Worm (Caenorhabditis elegans): ENCODE results near the gene Y54G2A.10.

The Y54G2A.10 gene

DNA sequence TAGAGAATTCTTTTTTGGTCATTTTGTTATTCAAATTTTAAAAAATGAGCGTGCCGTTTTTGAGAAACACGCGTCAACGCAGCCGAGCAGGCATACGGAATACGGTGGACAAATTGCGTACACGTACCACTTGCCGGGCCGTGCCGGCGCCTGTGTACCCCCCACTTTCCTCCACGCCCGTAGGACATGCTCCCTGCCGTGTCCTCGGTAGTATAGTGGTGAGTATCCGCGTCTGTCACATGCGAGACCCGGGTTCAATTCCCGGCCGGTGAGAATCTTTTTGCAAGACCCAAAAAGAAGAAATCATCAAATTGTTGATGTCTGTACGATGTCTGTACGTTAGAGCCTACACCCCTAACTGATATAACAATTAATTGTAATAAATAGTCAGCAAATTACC, 8.7 kb downstream of the Y54G2A.10 start:
- TF ChIP-seq tra-4 (tag; optimal IDR thresholded peaks at IDR 0.05), result no peak
- no peak for TF ChIP-seq sea-1 (GFP tag; conservative IDR thresholded peaks at IDR 0.05)
- TF ChIP-seq ceh-36 (tag; optimal IDR thresholded peaks at IDR 0.05), result no peak
- TF ChIP-seq ama-1 (optimal IDR thresholded peaks at IDR 0.05), result no peak
- no peak for TF ChIP-seq hnd-1 (tag; optimal IDR thresholded peaks at IDR 0.05)
- TF ChIP-seq tbx-11 (GFP tag; IDR thresholded peaks at IDR 0.05), result no peak
- peak; percentile 42; the same call in 1 of the 2 replicates for TF ChIP-seq scrt-1 (GFP tag; IDR thresholded peaks at IDR 0.05)
- no peak for TF ChIP-seq B0310.2 (tag; optimal IDR thresholded peaks at IDR 0.05)
- TF ChIP-seq tbx-37 (GFP tag; conservative IDR thresholded peaks at IDR 0.05), result no peak
- 0 out of 2 replicates have a peak, but pooled peaks have one; percentile 22 for TF ChIP-seq pes-1 (GFP tag; IDR thresholded peaks at IDR 0.05)
- 0 out of 2 replicates have a peak, but pooled peaks have one; percentile 27 for TF ChIP-seq flt-1 (GFP tag; IDR thresholded peaks at IDR 0.05)
- TF ChIP-seq F13C5.2 (tag; optimal IDR thresholded peaks at IDR 0.05), result no peak
- TF ChIP-seq ets-7 (tag; optimal IDR thresholded peaks at IDR 0.05), result no peak
- no peak for TF ChIP-seq hmg-4 (GFP tag; optimal IDR thresholded peaks at IDR 0.05)

DNA sequence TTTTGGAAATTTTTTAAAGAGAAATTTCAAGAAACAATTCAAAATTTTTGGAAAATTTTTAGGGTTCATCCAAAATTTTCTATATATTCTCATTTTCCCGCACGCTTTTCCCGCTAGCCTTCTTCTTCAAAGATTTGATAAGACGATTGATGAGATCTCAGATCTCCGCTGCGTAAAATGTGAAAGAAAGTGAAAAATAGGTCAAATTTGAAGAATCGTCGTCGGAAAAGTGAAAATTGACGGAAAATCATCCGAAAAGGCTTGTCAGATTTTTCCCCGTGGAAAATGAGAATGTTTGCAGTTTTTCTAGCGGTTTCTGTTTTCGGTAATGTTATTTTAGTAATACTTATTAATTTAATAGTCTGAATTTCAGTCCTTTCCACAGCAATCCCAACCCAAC, 9.7 kb downstream of the Y54G2A.10 start, which contains the start of gene Y54G2A.76:
Gene Y54G2A.76, plus strand, starts transcription at position 203 of the 400 bp plus-strand sequence.
- no peak for TF ChIP-seq hnd-1 (tag; optimal IDR thresholded peaks at IDR 0.05)
- no peak for TF ChIP-seq tbx-37 (GFP tag; conservative IDR thresholded peaks at IDR 0.05)
- no peak for TF ChIP-seq F13C5.2 (tag; optimal IDR thresholded peaks at IDR 0.05)
- no peak for TF ChIP-seq tra-4 (tag; optimal IDR thresholded peaks at IDR 0.05)
- no peak for TF ChIP-seq flt-1 (GFP tag; IDR thresholded peaks at IDR 0.05)
- TF ChIP-seq hmbx-1 (tag; optimal IDR thresholded peaks at IDR 0.05), result no peak
- TF ChIP-seq scrt-1 (GFP tag; IDR thresholded peaks at IDR 0.05), result no peak
- no peak for TF ChIP-seq tbx-11 (GFP tag; IDR thresholded peaks at IDR 0.05)
- TF ChIP-seq ama-1 (optimal IDR thresholded peaks at IDR 0.05), result no peak
- no peak for TF ChIP-seq ceh-36 (tag; optimal IDR thresholded peaks at IDR 0.05)
- no peak for TF ChIP-seq ets-7 (tag; optimal IDR thresholded peaks at IDR 0.05)
- TF ChIP-seq aly-1 (tag; optimal IDR thresholded peaks at IDR 0.05), result no peak
- TF ChIP-seq pes-1 (GFP tag; IDR thresholded peaks at IDR 0.05), result no peak
- TF ChIP-seq ceh-13 (GFP tag; optimal IDR thresholded peaks at IDR 0.05), result no peak

DNA sequence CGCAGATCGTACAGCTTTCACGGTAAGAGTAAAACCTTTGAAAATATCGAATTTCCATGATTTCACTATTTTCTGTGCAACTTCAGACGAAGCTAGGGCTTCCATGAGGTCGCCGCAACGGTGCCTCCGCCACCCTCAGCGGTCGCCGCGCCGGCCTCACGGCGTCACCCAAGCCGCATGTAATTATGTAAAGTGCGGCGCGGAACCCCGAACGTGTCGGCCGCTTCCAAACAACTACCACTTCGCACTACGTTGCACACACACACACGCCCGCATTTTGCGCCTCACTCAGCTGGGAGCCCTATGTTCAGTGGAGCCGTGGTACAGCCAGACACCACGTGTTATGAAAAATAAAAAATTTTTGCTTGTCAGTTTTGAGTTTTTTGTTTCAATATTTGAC, 17.5 kb downstream of the Y54G2A.10 start:
- TF ChIP-seq pes-1 (GFP tag; IDR thresholded peaks at IDR 0.05), result no peak
- no peak for TF ChIP-seq hmg-4 (GFP tag; optimal IDR thresholded peaks at IDR 0.05)
- no peak for TF ChIP-seq hmbx-1 (tag; optimal IDR thresholded peaks at IDR 0.05)
- TF ChIP-seq tbx-11 (GFP tag; IDR thresholded peaks at IDR 0.05), result no peak
- TF ChIP-seq B0310.2 (tag; optimal IDR thresholded peaks at IDR 0.05), result no peak
- TF ChIP-seq flt-1 (GFP tag; IDR thresholded peaks at IDR 0.05), result no peak
- no peak for TF ChIP-seq scrt-1 (GFP tag; IDR thresholded peaks at IDR 0.05)

DNA sequence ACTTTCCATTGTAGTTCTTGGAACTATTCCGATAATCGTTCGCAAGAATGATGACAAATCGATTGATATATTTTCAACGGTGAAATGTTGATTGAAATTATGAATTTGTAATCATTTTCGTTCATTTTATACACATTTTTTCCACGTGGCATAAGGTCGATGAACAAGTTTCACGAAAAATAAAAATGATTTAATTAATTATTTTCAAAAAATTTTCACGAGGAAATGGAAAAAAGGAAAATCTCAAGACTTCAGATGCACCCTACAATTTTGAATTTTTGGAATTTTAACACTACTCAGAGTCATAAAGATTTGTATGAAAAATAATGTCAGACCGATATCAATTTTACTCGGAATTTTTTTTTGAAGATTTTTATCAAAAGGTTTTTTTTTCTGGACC, 20.1 kb downstream of the Y54G2A.10 start, which contains the start of gene Y54G2A.13:
Gene Y54G2A.13, minus strand, starts transcription at position 101 of the 400 bp plus-strand sequence.
- TF ChIP-seq pes-1 (GFP tag; IDR thresholded peaks at IDR 0.05) (no peak), hmg-4 (GFP tag; optimal IDR thresholded peaks at IDR 0.05) (no peak), scrt-1 (GFP tag; IDR thresholded peaks at IDR 0.05) (no peak), B0310.2 (tag; optimal IDR thresholded peaks at IDR 0.05) (no peak), F13C5.2 (tag; optimal IDR thresholded peaks at IDR 0.05) (no peak), sea-1 (GFP tag; conservative IDR thresholded peaks at IDR 0.05) (no peak), hmbx-1 (tag; optimal IDR thresholded peaks at IDR 0.05) (no peak), ets-7 (tag; optimal IDR thresholded peaks at IDR 0.05) (no peak), flt-1 (GFP tag; IDR thresholded peaks at IDR 0.05) (no peak), tbx-11 (GFP tag; IDR thresholded peaks at IDR 0.05) (no peak), ama-1 (optimal IDR thresholded peaks at IDR 0.05) (no peak), tbx-37 (GFP tag; conservative IDR thresholded peaks at IDR 0.05) (no peak), tra-4 (tag; optimal IDR thresholded peaks at IDR 0.05) (no peak)

DNA sequence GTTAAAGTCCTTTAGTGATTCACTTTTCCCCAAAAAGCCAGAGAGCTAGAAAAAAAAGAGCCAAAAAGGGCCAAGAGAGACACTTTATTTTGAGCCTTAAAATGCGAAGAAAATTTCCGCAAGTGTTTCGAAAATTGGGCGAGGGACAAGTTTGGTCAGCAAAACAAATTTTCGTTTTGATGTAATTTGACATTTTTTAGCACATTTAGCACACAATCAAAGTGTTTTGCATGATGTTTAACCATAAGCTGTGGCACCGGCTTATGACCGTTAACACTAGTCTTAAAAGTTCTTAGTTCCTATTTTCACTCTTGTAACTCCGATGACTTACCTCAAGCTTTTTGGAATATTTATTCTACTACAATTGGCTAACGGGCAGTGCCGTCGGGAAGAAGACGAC, 20.9 kb downstream of the Y54G2A.10 start, which contains the start of gene Y54G2A.37:
Gene Y54G2A.37, plus strand, starts transcription at position 301 of the 400 bp plus-strand sequence.
- no peak for TF ChIP-seq ceh-13 (GFP tag; optimal IDR thresholded peaks at IDR 0.05)

DNA sequence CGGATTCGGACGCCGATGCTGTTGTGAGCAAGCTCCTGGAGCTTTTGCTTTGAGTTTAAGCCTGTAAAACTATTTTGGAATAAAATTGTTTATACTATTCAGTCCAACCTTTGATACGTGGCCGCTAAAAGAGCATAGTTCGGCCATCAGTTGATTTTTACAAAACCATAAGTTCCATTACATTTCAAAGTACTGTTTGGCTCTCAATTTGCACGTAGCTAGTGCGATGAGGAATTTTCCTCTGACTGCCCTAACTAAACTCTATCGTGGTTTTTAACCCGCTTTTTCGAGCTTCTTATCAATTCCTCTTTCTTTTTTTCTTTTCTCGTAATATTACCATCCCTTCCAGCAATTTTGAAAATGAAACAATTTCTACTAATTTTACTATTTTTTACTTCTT, 24.0 kb downstream of the Y54G2A.10 start, which contains the start of gene clec-80:
Gene clec-80, plus strand, starts transcription at position 301 of the 400 bp plus-strand sequence.
- TF ChIP-seq aly-1 (tag; optimal IDR thresholded peaks at IDR 0.05), result no peak
- no peak for TF ChIP-seq hmbx-1 (tag; optimal IDR thresholded peaks at IDR 0.05)
- no peak for TF ChIP-seq ets-7 (tag; optimal IDR thresholded peaks at IDR 0.05)
- TF ChIP-seq flt-1 (GFP tag; IDR thresholded peaks at IDR 0.05), result no peak
- no peak for TF ChIP-seq F13C5.2 (tag; optimal IDR thresholded peaks at IDR 0.05)
- TF ChIP-seq ama-1 (optimal IDR thresholded peaks at IDR 0.05), result no peak
- TF ChIP-seq pes-1 (GFP tag; IDR thresholded peaks at IDR 0.05), result no peak
- no peak for TF ChIP-seq hnd-1 (tag; optimal IDR thresholded peaks at IDR 0.05)
- TF ChIP-seq ceh-13 (GFP tag; optimal IDR thresholded peaks at IDR 0.05), result no peak
- no peak for TF ChIP-seq tra-4 (tag; optimal IDR thresholded peaks at IDR 0.05)
- TF ChIP-seq ceh-36 (tag; optimal IDR thresholded peaks at IDR 0.05), result no peak
- TF ChIP-seq scrt-1 (GFP tag; IDR thresholded peaks at IDR 0.05), result no peak
- no peak for TF ChIP-seq hmg-4 (GFP tag; optimal IDR thresholded peaks at IDR 0.05)

DNA sequence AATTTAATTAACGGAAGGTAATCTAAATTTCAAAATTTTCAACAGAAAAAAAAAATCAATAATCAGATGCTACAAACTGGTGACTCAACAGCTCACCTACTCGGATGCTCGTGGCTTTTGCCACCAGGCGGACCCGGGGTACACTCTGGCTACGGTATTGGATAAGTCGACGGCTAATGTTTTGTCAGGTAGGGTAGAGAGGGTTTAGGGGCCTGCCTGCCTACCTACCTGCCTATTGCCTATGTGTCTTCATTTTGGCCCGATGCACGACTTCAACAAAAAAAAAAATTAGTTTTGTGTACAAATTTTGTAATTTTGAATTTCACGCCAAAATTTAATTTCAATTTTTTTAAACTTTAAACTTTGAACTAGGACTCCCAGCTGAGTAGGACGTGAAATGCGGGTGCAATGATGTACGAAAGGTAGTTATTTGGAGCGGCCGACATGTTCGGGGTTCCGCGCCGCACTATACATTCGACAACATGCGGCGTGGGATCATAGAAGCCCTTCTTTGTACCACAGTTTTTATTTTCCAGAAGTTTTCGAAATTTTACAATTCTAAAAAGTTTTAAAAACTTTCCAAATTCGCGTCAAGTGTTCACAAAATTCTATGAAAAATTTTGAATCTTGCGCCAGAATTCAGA, 26.1 kb downstream of the Y54G2A.10 start:
- TF ChIP-seq hmbx-1 (tag; optimal IDR thresholded peaks at IDR 0.05), result no peak

DNA sequence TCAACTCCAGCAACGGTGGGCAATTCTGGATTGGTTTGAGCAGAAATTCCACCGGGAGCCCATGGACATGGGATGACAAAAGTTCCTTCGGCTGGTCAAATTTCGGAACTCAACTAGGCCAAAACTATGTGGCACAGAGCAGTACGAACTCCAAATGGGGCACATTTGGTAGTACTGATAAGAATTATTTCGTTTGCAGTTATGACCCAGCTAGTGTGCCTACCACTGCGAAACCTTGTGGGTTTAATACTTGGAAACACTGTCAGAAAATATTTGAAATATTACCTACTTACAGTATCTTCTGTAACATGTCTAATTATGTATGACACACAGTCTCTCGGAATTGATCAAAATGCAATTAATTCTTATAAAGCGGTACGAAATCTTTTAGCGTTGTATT, 26.8 kb downstream of the Y54G2A.10 start:
- TF ChIP-seq flt-1 (GFP tag; IDR thresholded peaks at IDR 0.05) (no peak), tbx-11 (GFP tag; IDR thresholded peaks at IDR 0.05) (no peak), hmbx-1 (tag; optimal IDR thresholded peaks at IDR 0.05) (no peak), tra-4 (tag; optimal IDR thresholded peaks at IDR 0.05) (no peak), hnd-1 (tag; optimal IDR thresholded peaks at IDR 0.05) (no peak), aly-1 (tag; optimal IDR thresholded peaks at IDR 0.05) (no peak), ets-7 (tag; optimal IDR thresholded peaks at IDR 0.05) (no peak), hmg-4 (GFP tag; optimal IDR thresholded peaks at IDR 0.05) (no peak), F13C5.2 (tag; optimal IDR thresholded peaks at IDR 0.05) (no peak), pes-1 (GFP tag; IDR thresholded peaks at IDR 0.05) (no peak)
